Fruit fly (Drosophila melanogaster) whole organism, embryonic: Measurements from ENCODE around the gene CG45045.
A peak's percentile ranks its signal among the peaks of the same experiment; 100 is the strongest.

Experiments used
- CG10267 ChIP-seq: fragments of 200-800 bp; sonication (Bioruptor generic); optimal IDR thresholded peaks from 2 replicates; lab custom pipeline; 2018; ENCODE audit warnings: missing biosample characterization, mild to moderate bottlenecking, missing genetic modification characterization, moderate library complexity
- CG10366 ChIP-seq: fragments of 200-800 bp; sonication (Bioruptor generic); IDR thresholded peaks from 2 replicates; pipeline ENCODE4 v1.3.6; 2022; ENCODE audit warnings: missing biosample characterization, missing genetic modification characterization
- CG11504 ChIP-seq: fragments of 200-800 bp; sonication (Bioruptor generic); optimal IDR thresholded peaks from 3 replicates; lab custom pipeline; 2019; ENCODE audit warnings: missing biosample characterization, mild to moderate bottlenecking, missing genetic modification characterization, moderate library complexity
- CG11695 ChIP-seq: fragments of 200-800 bp; sonication (Bioruptor generic); IDR thresholded peaks from 3 replicates; pipeline ENCODE4 v1.3.6; 2022; ENCODE audit warnings: missing biosample characterization, missing genetic modification characterization
- CG11723 ChIP-seq: fragments of 200-800 bp; sonication (Bioruptor generic); optimal IDR thresholded peaks from 2 replicates; lab custom pipeline; 2017; ENCODE audit warnings: missing biosample characterization, mild to moderate bottlenecking, missing genetic modification characterization
- CG13894 ChIP-seq: fragments of 200-800 bp; sonication (Bioruptor generic); optimal IDR thresholded peaks from 3 replicates; lab custom pipeline; 2018; ENCODE audit warnings: missing biosample characterization, mild to moderate bottlenecking, missing genetic modification characterization, moderate library complexity
- CG15011 ChIP-seq: fragments of 200-800 bp; sonication (Bioruptor generic); optimal IDR thresholded peaks from 3 replicates; lab custom pipeline; 2018; ENCODE audit warnings: missing biosample characterization, mild to moderate bottlenecking, missing genetic modification characterization
- CG1529 ChIP-seq: fragments of 200-800 bp; sonication (Bioruptor generic); optimal IDR thresholded peaks from 3 replicates; lab custom pipeline; 2018; ENCODE audit warnings: missing biosample characterization, missing genetic modification characterization
- CG16863 ChIP-seq: fragments of 200-800 bp; sonication (Bioruptor generic); optimal IDR thresholded peaks from 3 replicates; lab custom pipeline; 2016; ENCODE audit warnings: missing biosample characterization, missing genetic modification characterization
- CG18619 ChIP-seq: fragments of 200-800 bp; sonication (Bioruptor generic); optimal IDR thresholded peaks from 3 replicates; lab custom pipeline; 2017; ENCODE audit warnings: missing biosample characterization, mild to moderate bottlenecking, missing genetic modification characterization
- CG2678 ChIP-seq: fragments of 200-800 bp; sonication (Bioruptor generic); optimal IDR thresholded peaks from 3 replicates; lab custom pipeline; 2019; ENCODE audit warnings: missing biosample characterization, mild to moderate bottlenecking, missing genetic modification characterization, moderate library complexity
- CG30403 ChIP-seq: fragments of 200-800 bp; sonication (Bioruptor generic); optimal IDR thresholded peaks from 3 replicates; lab custom pipeline; 2016; ENCODE audit warnings: missing biosample characterization, missing genetic modification characterization
- CG32532 ChIP-seq: fragments of 200-800 bp; sonication (Bioruptor generic); IDR thresholded peaks from 2 replicates; pipeline ENCODE4 v1.3.6; 2022; ENCODE audit warnings: missing biosample characterization, missing genetic modification characterization
- CG4854 ChIP-seq: fragments of 200-800 bp; sonication (Bioruptor generic); optimal IDR thresholded peaks from 2 replicates; lab custom pipeline; 2016; ENCODE audit warnings: missing biosample characterization, missing genetic modification characterization, inconsistent platforms
- CG6765 ChIP-seq: fragments of 200-800 bp; sonication (Bioruptor generic); optimal IDR thresholded peaks from 3 replicates; lab custom pipeline; 2017; ENCODE audit warnings: missing biosample characterization, mild to moderate bottlenecking, missing genetic modification characterization
- CG6813 ChIP-seq: fragments of 200-800 bp; sonication (Bioruptor generic); optimal IDR thresholded peaks from 2 replicates; lab custom pipeline; 2017; ENCODE audit warnings: missing biosample characterization, missing genetic modification characterization, mild to moderate bottlenecking, moderate library complexity, missing genetic modification reagents
- CG7372 ChIP-seq: fragments of 200-800 bp; sonication (Bioruptor generic); IDR thresholded peaks from 2 replicates; pipeline ENCODE4 v1.3.6; 2022; ENCODE audit warnings: missing biosample characterization, missing genetic modification characterization
- CG7745 ChIP-seq: fragments of 200-800 bp; sonication (Bioruptor generic); optimal IDR thresholded peaks from 2 replicates; lab custom pipeline; 2018; ENCODE audit warnings: missing biosample characterization, mild to moderate bottlenecking, missing genetic modification characterization, moderate library complexity
- Camta ChIP-seq: fragments of 200-800 bp; sonication (Bioruptor generic); optimal IDR thresholded peaks from 2 replicates; lab custom pipeline; 2016; ENCODE audit warnings: missing biosample characterization, missing genetic modification characterization
- D19A ChIP-seq: fragments of 200-800 bp; optimal IDR thresholded peaks from 3 replicates; lab custom pipeline; 2019; ENCODE audit warnings: missing biosample characterization, mild to moderate bottlenecking, missing genetic modification characterization, moderate library complexity
- Dip3 ChIP-seq: fragments of 200-800 bp; sonication (Bioruptor generic); optimal IDR thresholded peaks from 3 replicates; lab custom pipeline; 2016; ENCODE audit warnings: missing biosample characterization, missing genetic modification characterization
- Gug ChIP-seq: fragments of 200-800 bp; sonication (Bioruptor generic); IDR thresholded peaks from 4 replicates; pipeline ENCODE4 v1.3.6; 2022; ENCODE audit warnings: missing biosample characterization, missing genetic modification characterization
- MBD-R2 ChIP-seq: fragments of 200-800 bp; sonication (Bioruptor generic); IDR thresholded peaks from 2 replicates; pipeline ENCODE4 v1.3.6; 2022; ENCODE audit warnings: missing biosample characterization, missing genetic modification characterization
- Mes4 ChIP-seq: fragments of 200-800 bp; sonication (Bioruptor generic); optimal IDR thresholded peaks from 2 replicates; lab custom pipeline; 2016; ENCODE audit warnings: missing biosample characterization, missing genetic modification characterization
- Mrtf ChIP-seq: fragments of 200-800 bp; sonication (Bioruptor generic); IDR thresholded peaks from 3 replicates; pipeline ENCODE4 v1.3.6; 2022; ENCODE audit warnings: missing biosample characterization, missing genetic modification characterization
- NC2β ChIP-seq: fragments of 200-800 bp; sonication (Bioruptor generic); optimal IDR thresholded peaks from 2 replicates; lab custom pipeline; 2016; ENCODE audit warnings: missing biosample characterization, missing genetic modification characterization
- NK7.1 ChIP-seq: fragments of 200-800 bp; sonication (Bioruptor generic); optimal IDR thresholded peaks from 3 replicates; lab custom pipeline; 2016; ENCODE audit warnings: missing biosample characterization, missing genetic modification characterization
- Oli ChIP-seq: fragments of 200-800 bp; sonication (Bioruptor generic); optimal IDR thresholded peaks from 2 replicates; lab custom pipeline; 2018; ENCODE audit warnings: missing biosample characterization, mild to moderate bottlenecking, missing genetic modification characterization, moderate library complexity
- Opbp ChIP-seq: fragments of 200-800 bp; sonication (Bioruptor generic); IDR thresholded peaks from 3 replicates; pipeline ENCODE4 v1.3.6; 2022; ENCODE audit warnings: missing biosample characterization, missing genetic modification characterization; ENCODE audit not compliant: partially characterized antibody
- YL-1 ChIP-seq: fragments of 200-800 bp; sonication (Bioruptor generic); optimal IDR thresholded peaks from 3 replicates; lab custom pipeline; 2017; ENCODE audit warnings: missing biosample characterization, mild to moderate bottlenecking, missing genetic modification characterization
- ash1 ChIP-seq: fragments of 200-800 bp; sonication (Bioruptor generic); optimal IDR thresholded peaks from 2 replicates; lab custom pipeline; 2018; ENCODE audit warnings: missing biosample characterization, mild to moderate bottlenecking, missing genetic modification characterization
- croc ChIP-seq: fragments of 200-800 bp; sonication (Bioruptor generic); conservative IDR thresholded peaks from 3 replicates; pipeline ENCODE4 v1.3.6; 2022; ENCODE audit warnings: missing biosample characterization, missing genetic modification characterization
- da ChIP-seq: fragments of 200-800 bp; sonication (Bioruptor generic); optimal IDR thresholded peaks from 2 replicates; lab custom pipeline; 2016; ENCODE audit warnings: missing biosample characterization, missing genetic modification characterization
- eve ChIP-seq, 2 experiments: fragments of >200 bp; optimal IDR thresholded peaks; 2 replicates each; lab custom pipeline; 2017; ENCODE audit warnings: missing biosample characterization in 2 of 2, missing genetic modification characterization in 2 of 2
- exex ChIP-seq: fragments of 200-800 bp; sonication (Bioruptor generic); optimal IDR thresholded peaks from 4 replicates; lab custom pipeline; 2018; ENCODE audit warnings: missing biosample characterization, mild to moderate bottlenecking, missing genetic modification characterization, moderate library complexity
- hbn ChIP-seq: fragments of 200-800 bp; sonication (Bioruptor generic); IDR thresholded peaks from 2 replicates; pipeline ENCODE4 v1.3.6; 2022; ENCODE audit warnings: missing biosample characterization, missing genetic modification characterization; ENCODE audit not compliant: partially characterized antibody
- jing ChIP-seq: fragments of 200-800 bp; sonication (Bioruptor generic); optimal IDR thresholded peaks from 2 replicates; lab custom pipeline; 2018; ENCODE audit warnings: missing biosample characterization, mild to moderate bottlenecking, missing genetic modification characterization
- luna ChIP-seq: fragments of 200-800 bp; sonication (Bioruptor generic); optimal IDR thresholded peaks from 2 replicates; lab custom pipeline; 2016; ENCODE audit warnings: missing biosample characterization, missing genetic modification characterization
- pita ChIP-seq: fragments of 200-800 bp; sonication (Bioruptor generic); optimal IDR thresholded peaks from 2 replicates; lab custom pipeline; 2017; ENCODE audit warnings: missing biosample characterization, mild to moderate bottlenecking, missing genetic modification characterization
- prd ChIP-seq, 3 experiments: fragments of >200 bp in 2 of 3; fragments of 200-800 bp in 1 of 3; sonication (Bioruptor generic) in 1 of 3; optimal IDR thresholded peaks in 2 of 3; IDR thresholded peaks in 1 of 3; 2 replicates in 2 of 3; 3 replicates in 1 of 3; pipeline versions ENCODE4 v1.3.6 to Lab custom; 2017 to 2022; ENCODE audit warnings: missing biosample characterization in 1 of 3, missing genetic modification characterization in 1 of 3
- sc ChIP-seq, 3 experiments: fragments of >200 bp in 2 of 3; fragments of 200-800 bp in 1 of 3; sonication (Bioruptor generic) in 1 of 3; optimal IDR thresholded peaks; 2 replicates in 2 of 3; 3 replicates in 1 of 3; lab custom pipeline; 2017; ENCODE audit warnings: mild to moderate bottlenecking in 1 of 3, missing biosample characterization in 1 of 3, missing genetic modification characterization in 1 of 3, missing genetic modification reagents in 1 of 3
- sna ChIP-seq: fragments of 200-800 bp; sonication (Bioruptor generic); IDR thresholded peaks from 2 replicates; pipeline ENCODE4 v1.3.6; 2022; ENCODE audit warnings: missing biosample characterization, missing genetic modification characterization; ENCODE audit not compliant: partially characterized antibody
- so ChIP-seq: fragments of 200-800 bp; sonication (Bioruptor generic); IDR thresholded peaks from 3 replicates; pipeline ENCODE4 v1.3.6; 2022; ENCODE audit warnings: missing biosample characterization, missing genetic modification characterization
- tll ChIP-seq, 2 experiments: fragments of 200-800 bp in 1 of 2; fragments of >200 bp in 1 of 2; sonication (Bioruptor generic) in 1 of 2; optimal IDR thresholded peaks; 2 replicates each; lab custom pipeline; 2017 to 2019; ENCODE audit warnings: missing biosample characterization in 2 of 2, missing genetic modification characterization in 2 of 2, mild to moderate bottlenecking in 1 of 2, moderate library complexity in 1 of 2
- trh ChIP-seq: fragments of 200-800 bp; sonication (Bioruptor generic); optimal IDR thresholded peaks from 2 replicates; lab custom pipeline; 2016; ENCODE audit warnings: missing biosample characterization, missing genetic modification characterization
- twi ChIP-seq: fragments of 200-800 bp; optimal IDR thresholded peaks from 2 replicates; lab custom pipeline; 2019; ENCODE audit warnings: missing biosample characterization, mild to moderate bottlenecking, missing genetic modification characterization, moderate library complexity
- unpg ChIP-seq: fragments of 200-800 bp; sonication (Bioruptor generic); optimal IDR thresholded peaks from 3 replicates; lab custom pipeline; 2018; ENCODE audit warnings: missing biosample characterization, mild to moderate bottlenecking, missing genetic modification characterization, moderate library complexity
- vvl ChIP-seq: fragments of 200-800 bp; sonication (Bioruptor generic); IDR thresholded peaks from 2 replicates; pipeline ENCODE4 v1.3.6; 2022; ENCODE audit warnings: missing biosample characterization, missing genetic modification characterization
- z ChIP-seq: fragments of 200-800 bp; sonication (Bioruptor generic); IDR thresholded peaks from 3 replicates; pipeline ENCODE4 v1.3.6; 2022; ENCODE audit warnings: missing biosample characterization, missing genetic modification characterization

Gene CG45045

DNA sequence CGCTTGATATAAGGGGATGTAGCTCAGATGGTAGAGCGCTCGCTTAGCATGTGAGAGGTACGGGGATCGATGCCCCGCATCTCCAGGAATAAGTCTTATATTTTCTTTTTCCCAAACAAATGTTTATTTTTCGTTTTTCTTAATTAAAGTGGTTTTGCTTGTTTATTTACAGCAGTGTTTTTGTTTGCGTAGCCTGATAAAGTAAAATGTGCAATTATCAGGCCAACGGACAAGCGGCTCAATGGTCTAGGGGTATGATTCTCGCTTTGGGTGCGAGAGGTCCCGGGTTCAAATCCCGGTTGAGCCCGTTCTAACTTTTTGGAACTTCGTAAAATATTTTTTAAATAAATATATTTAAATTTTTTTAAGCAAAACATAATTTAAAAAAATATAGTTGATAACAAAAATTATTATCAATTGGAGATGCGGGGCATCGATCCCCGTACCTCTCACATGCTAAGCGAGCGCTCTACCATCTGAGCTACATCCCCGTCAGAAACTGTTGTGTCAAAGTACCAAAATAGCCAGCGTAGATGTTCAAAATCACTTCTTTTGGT is 47.6 kb upstream of the CG45045 start:
- TF ChIP-seq CG6813 (no peak), tll (GFP tag; optimal IDR thresholded peaks at IDR 0.05; lab: Kevin White, UChicago) (no peak), Oli (no peak), sc (optimal IDR thresholded peaks at IDR 0.05; lab: Kevin White, UChicago) (no peak), sc (GFP tag; optimal IDR thresholded peaks at IDR 0.05; lab: Kevin White, UChicago) (no peak), CG18619 (GFP tag; lab: Kevin White, UChicago) (no peak), CG15011 (GFP tag; lab: Kevin White, UChicago) (no peak), Camta (GFP tag; lab: Kevin White, UChicago) (no peak), Gug (GFP tag; lab: Robert Waterston, UW) (no peak), CG11504 (tag; lab: Kevin White, UChicago) (peak; percentile 4), MBD-R2 (no peak), CG10267 (peak; percentile 39), CG11695 (GFP tag; lab: Robert Waterston, UW) (peak; percentile 37; the same call in 1 of the 3 replicates), CG2678 (peak; percentile 23), CG7745 (tag; lab: Kevin White, UChicago) (peak; percentile 54), D19A (peak; percentile 47), Dip3 (GFP tag; lab: Kevin White, UChicago) (no peak), CG7372 (GFP tag; lab: Robert Waterston, UW) (no peak), z (GFP tag; lab: Robert Waterston, UW) (no peak), vvl (peak; percentile 62; the same call in 1 of the 2 replicates), CG11723 (GFP tag; lab: Kevin White, UChicago) (no peak), Mes4 (GFP tag; lab: Kevin White, UChicago) (no peak), luna (GFP tag; lab: Kevin White, UChicago) (no peak), CG16863 (GFP tag; lab: Kevin White, UChicago) (no peak), twi (tag; lab: Kevin White, UChicago) (no peak), CG13894 (tag; lab: Kevin White, UChicago) (peak; percentile 23), CG10366 (GFP tag; lab: Robert Waterston, UW) (no peak), Mrtf (GFP tag; lab: Robert Waterston, UW) (no peak), eve (GFP tag; optimal IDR thresholded peaks at IDR 0.05; lab: Kevin White, UChicago) (peak in 1 of 2 experiments; percentile 17), sna (peak; percentile 84), croc (GFP tag; lab: Robert Waterston, UW) (no peak), CG30403 (GFP tag; lab: Kevin White, UChicago) (no peak), ash1 (GFP tag; lab: Kevin White, UChicago) (no peak), CG4854 (GFP tag; lab: Kevin White, UChicago) (no peak), so (peak; percentile 50; the same call in 1 of the 3 replicates), exex (tag; lab: Kevin White, UChicago) (peak; percentile 45), hbn (GFP tag; lab: Robert Waterston, UW) (peak; percentile 41; the same call in 1 of the 2 replicates), trh (GFP tag; lab: Kevin White, UChicago) (no peak), Opbp (GFP tag; lab: Robert Waterston, UW) (peak; percentile 91), CG1529 (GFP tag; lab: Kevin White, UChicago) (no peak), da (GFP tag; lab: Kevin White, UChicago) (no peak), YL-1 (GFP tag; lab: Kevin White, UChicago) (no peak), CG6765 (GFP tag; lab: Kevin White, UChicago) (no peak), NK7.1 (GFP tag; lab: Kevin White, UChicago) (no peak), CG32532 (GFP tag; lab: Robert Waterston, UW) (no peak), jing (no peak), NC2β (GFP tag; lab: Kevin White, UChicago) (no peak), unpg (GFP tag; lab: Kevin White, UChicago) (peak; percentile 4), prd (optimal IDR thresholded peaks at IDR 0.05; lab: Kevin White, UChicago) (no peak), prd (GFP tag; IDR thresholded peaks at IDR 0.05; lab: Robert Waterston, UW) (no peak), pita (no peak)
